Worm (Caenorhabditis elegans): Measurements from ENCODE around the gene R01E6.2.

DNA sequence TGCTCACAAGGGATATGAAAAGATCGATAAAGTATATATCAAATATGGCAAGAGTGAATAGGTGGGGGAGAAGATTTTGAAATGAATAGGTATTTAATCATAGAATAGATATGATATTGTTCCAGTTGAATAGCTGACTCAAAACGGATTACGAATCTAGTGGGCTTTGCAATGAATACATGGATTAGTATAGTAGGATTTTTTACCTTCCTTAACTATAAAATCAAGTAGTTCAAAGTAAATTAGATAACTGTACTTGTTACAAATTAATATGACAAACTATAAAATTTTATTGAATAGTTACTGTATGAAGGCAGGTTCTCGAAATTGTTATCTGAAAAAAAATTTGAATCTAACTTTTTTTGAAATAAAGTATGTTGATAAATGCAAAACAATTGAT, 15.4 kb downstream of the R01E6.2 start, which contains the start of gene odr-1:
- TF ChIP-seq ztf-11 (tag; optimal IDR thresholded peaks at IDR 0.05) (no peak), ceh-83 (GFP tag; optimal IDR thresholded peaks at IDR 0.05) (no peak), blmp-1 (tag; optimal IDR thresholded peaks at IDR 0.05) (no peak), sem-2 (GFP tag; optimal IDR thresholded peaks at IDR 0.05) (no peak), ces-1 (GFP tag; optimal IDR thresholded peaks at IDR 0.05) (no peak), mls-2 (tag; optimal IDR thresholded peaks at IDR 0.05) (no peak), mep-1 (tag; optimal IDR thresholded peaks at IDR 0.05) (no peak), nhr-12 (tag; optimal IDR thresholded peaks at IDR 0.05) (no peak), lin-13 (tag; optimal IDR thresholded peaks at IDR 0.05) (no peak), sptf-1 (tag; optimal IDR thresholded peaks at IDR 0.05) (no peak), lsy-2 (tag; optimal IDR thresholded peaks at IDR 0.05) (no peak), elt-1 (tag; optimal IDR thresholded peaks at IDR 0.05; ENCODE audit: borderline replicate concordance, insufficient read depth) (no peak), unc-62 (GFP tag; optimal IDR thresholded peaks at IDR 0.05) (no peak)
